Fruit fly (Drosophila melanogaster) whole organism, pupa: ENCODE data around the gene CYLD.

ENCODE experiments used
- CG10348 ChIP-seq: fragments of 200-800 bp; sonication (Bioruptor generic); IDR thresholded peaks from 2 replicates; pipeline ENCODE4 v1.3.6; 2022; ENCODE audit warnings: missing biosample characterization, missing genetic modification characterization
- CG12605 ChIP-seq: fragments of 200-800 bp; sonication (Bioruptor generic); IDR thresholded peaks from 2 replicates; pipeline ENCODE4 v1.3.6; 2022; ENCODE audit warnings: missing biosample characterization, missing genetic modification characterization
- CG13204 ChIP-seq: fragments of 200-800 bp; sonication (Bioruptor generic); optimal IDR thresholded peaks from 2 replicates; lab custom pipeline; 2018; ENCODE audit warnings: missing biosample characterization, mild to moderate bottlenecking, missing genetic modification characterization, moderate library complexity
- CG14655 ChIP-seq: fragments of 200-800 bp; sonication (Bioruptor generic); optimal IDR thresholded peaks from 3 replicates; lab custom pipeline; 2017; ENCODE audit warnings: mild to moderate bottlenecking, missing biosample characterization, missing genetic modification reagents, missing genetic modification characterization
- CG15710 ChIP-seq: fragments of 200-800 bp; sonication (Bioruptor generic); optimal IDR thresholded peaks from 2 replicates; lab custom pipeline; 2018; ENCODE audit warnings: missing biosample characterization, mild to moderate bottlenecking, missing genetic modification characterization, moderate library complexity
- CG17806 ChIP-seq: fragments of 200-800 bp; sonication (Bioruptor generic); optimal IDR thresholded peaks from 2 replicates; lab custom pipeline; 2018; ENCODE audit warnings: missing biosample characterization, mild to moderate bottlenecking, missing genetic modification characterization, moderate library complexity
- CG32121 ChIP-seq: fragments of 200-800 bp; sonication (Bioruptor generic); IDR thresholded peaks from 2 replicates; pipeline ENCODE4 v1.3.6; 2022; ENCODE audit warnings: missing biosample characterization, missing genetic modification characterization
- CG34367 ChIP-seq: fragments of 200-800 bp; sonication (Bioruptor generic); optimal IDR thresholded peaks from 2 replicates; lab custom pipeline; 2018; ENCODE audit warnings: missing biosample characterization, mild to moderate bottlenecking, missing genetic modification characterization
- CG4496 ChIP-seq: fragments of 200-800 bp; sonication (Bioruptor generic); IDR thresholded peaks from 3 replicates; pipeline ENCODE4 v1.3.6; 2022; ENCODE audit warnings: missing biosample characterization, missing genetic modification characterization
- CG8159 ChIP-seq: fragments of 200-800 bp; sonication (Bioruptor generic); optimal IDR thresholded peaks from 3 replicates; lab custom pipeline; 2018; ENCODE audit warnings: missing biosample characterization, mild to moderate bottlenecking, missing genetic modification characterization, moderate library complexity
- CG8301 ChIP-seq: fragments of 200-800 bp; sonication (Bioruptor generic); optimal IDR thresholded peaks from 2 replicates; lab custom pipeline; 2018; ENCODE audit warnings: missing biosample characterization, mild to moderate bottlenecking, missing genetic modification characterization
- CG9948 ChIP-seq: fragments of 200-800 bp; sonication (Bioruptor generic); optimal IDR thresholded peaks from 2 replicates; lab custom pipeline; 2018; ENCODE audit warnings: missing biosample characterization, mild to moderate bottlenecking, missing genetic modification characterization, moderate library complexity
- D1 ChIP-seq: fragments of 200-800 bp; sonication (Bioruptor generic); optimal IDR thresholded peaks from 2 replicates; lab custom pipeline; 2018; ENCODE audit warnings: missing biosample characterization, mild to moderate bottlenecking, missing genetic modification characterization, moderate library complexity
- EcR ChIP-seq: fragments of 200-800 bp; sonication (Bioruptor generic); optimal IDR thresholded peaks from 3 replicates; lab custom pipeline; 2019; ENCODE audit warnings: missing biosample characterization, missing genetic modification characterization, mild to moderate bottlenecking, moderate library complexity, missing genetic modification reagents
- Ets98B ChIP-seq: fragments of 200-800 bp; sonication (Bioruptor generic); IDR thresholded peaks from 2 replicates; pipeline ENCODE4 v1.3.6; 2022; ENCODE audit warnings: missing biosample characterization, missing genetic modification characterization
- Pif1A ChIP-seq: fragments of 200-800 bp; sonication (Bioruptor generic); optimal IDR thresholded peaks from 3 replicates; lab custom pipeline; 2016; ENCODE audit warnings: missing biosample characterization, missing genetic modification characterization
- Pif1B ChIP-seq: fragments of 200-800 bp; sonication (Bioruptor generic); optimal IDR thresholded peaks from 3 replicates; lab custom pipeline; 2016; ENCODE audit warnings: missing biosample characterization, missing genetic modification characterization
- Snoo ChIP-seq: fragments of 200-800 bp; sonication (Bioruptor generic); optimal IDR thresholded peaks from 3 replicates; lab custom pipeline; 2017; ENCODE audit warnings: missing biosample characterization, mild to moderate bottlenecking, missing genetic modification characterization, inconsistent platforms
- fd96Ca ChIP-seq: fragments of 200-800 bp; sonication (Bioruptor generic); IDR thresholded peaks from 3 replicates; pipeline ENCODE4 v1.3.6; 2022; ENCODE audit warnings: missing biosample characterization, missing genetic modification characterization
- gl ChIP-seq: fragments of 200-800 bp; sonication (Bioruptor generic); optimal IDR thresholded peaks from 2 replicates; lab custom pipeline; 2018; ENCODE audit warnings: missing biosample characterization, mild to moderate bottlenecking, missing genetic modification characterization
- rn ChIP-seq: fragments of 200-800 bp; sonication (Bioruptor generic); IDR thresholded peaks from 2 replicates; pipeline ENCODE4 v1.3.6; 2022; ENCODE audit warnings: missing biosample characterization, missing genetic modification characterization

The CYLD gene

DNA sequence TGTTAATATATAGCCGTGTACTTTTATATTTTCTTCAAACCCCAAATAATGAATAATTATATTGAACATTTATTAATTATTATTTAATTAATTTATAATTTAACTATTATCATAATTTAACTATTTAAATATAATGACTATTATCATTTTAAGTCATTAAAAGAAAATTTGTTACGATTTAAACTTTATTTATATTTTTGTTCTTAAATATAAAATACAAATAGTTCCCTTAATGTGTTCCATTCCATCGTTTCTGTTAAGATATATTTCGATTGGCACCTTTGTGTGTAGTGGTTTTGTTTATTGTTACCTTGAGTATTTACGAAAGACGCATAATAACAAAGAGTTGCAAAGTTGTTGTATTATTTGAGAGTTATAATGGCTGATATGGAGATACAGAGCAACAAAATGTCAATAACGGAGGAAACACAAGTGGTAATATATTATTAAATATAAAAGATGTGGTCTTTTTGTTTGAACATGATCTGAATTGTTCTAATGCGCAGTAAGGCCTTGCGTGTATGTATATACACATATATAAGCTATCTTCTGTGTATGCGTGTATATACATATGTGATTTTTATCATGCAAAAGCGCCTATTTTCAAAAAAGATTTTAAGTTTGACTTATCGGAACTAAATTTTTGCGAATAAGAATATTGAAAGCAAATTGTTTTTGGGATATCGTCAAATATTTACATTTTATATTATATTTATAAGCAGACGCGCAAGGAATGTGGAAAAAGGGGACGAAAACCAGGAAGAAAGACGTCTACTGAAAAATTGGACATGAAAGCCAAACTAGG lies 35.6 kb downstream of the CYLD start, which contains the start of gene REPTOR-BP:
TSS of gene REPTOR-BP (plus strand) at position 296 of the 805 bp plus-strand sequence.
- TF ChIP-seq Snoo (peak; percentile 8), CG8301 (tag; lab: Kevin White, UChicago) (no peak)

DNA sequence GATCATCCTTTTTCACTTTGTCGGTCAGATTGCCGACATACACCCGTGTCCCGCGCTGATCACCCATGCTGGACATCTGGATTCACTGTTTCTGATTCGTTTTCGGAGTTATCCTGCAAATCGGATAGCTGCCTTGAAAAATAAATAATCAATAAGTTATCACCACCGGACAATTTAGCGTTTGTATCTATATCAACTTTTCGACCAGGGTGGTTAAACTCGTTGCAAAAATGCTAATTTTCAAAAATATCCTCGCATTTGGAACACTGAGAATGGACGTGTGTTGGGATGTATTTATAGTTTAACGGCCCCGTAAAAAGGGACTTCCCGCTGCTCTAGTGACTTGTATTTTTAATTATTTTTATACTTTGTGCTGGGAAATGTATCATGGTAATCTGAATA lies 36.3 kb downstream of the CYLD start, which contains the start of gene Rsf1:
TSS of gene Rsf1 (minus strand) at position 212 of the 402 bp plus-strand sequence.
- TF ChIP-seq CG17806 (tag; lab: Kevin White, UChicago) (no peak), CG4496 (GFP tag; lab: Robert Waterston, UW) (no peak), CG13204 (no peak), CG15710 (tag; lab: Kevin White, UChicago) (peak; percentile 8)

DNA sequence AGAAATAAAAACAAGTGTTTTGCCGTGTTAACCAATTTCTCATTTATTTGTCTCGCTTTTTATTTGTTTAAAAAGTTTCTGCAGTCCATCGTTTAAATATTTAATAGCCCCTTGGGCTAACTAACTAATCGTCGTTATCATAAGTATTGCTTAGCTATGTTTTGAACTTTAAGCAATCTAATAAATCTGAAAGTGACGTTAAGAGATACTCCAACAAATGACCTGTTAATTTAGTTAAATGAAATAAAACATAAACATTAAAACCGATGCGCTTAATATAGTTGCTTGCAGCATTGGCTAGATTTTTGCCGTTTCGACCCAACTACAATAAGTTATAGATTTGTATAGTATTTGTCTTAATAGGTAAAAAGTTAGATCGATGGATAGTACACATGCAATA lies 37.9 kb downstream of the CYLD start:
- TF ChIP-seq CG15710 (tag; lab: Kevin White, UChicago), result no peak
- no peak for TF ChIP-seq CG8301 (tag; lab: Kevin White, UChicago)
- no peak for TF ChIP-seq CG12605 (GFP tag; lab: Robert Waterston, UW)
- TF ChIP-seq gl (tag; lab: Kevin White, UChicago), result no peak
- TF ChIP-seq CG13204, result no peak
- no peak for TF ChIP-seq CG14655 (GFP tag; lab: Kevin White, UChicago)
- no peak for TF ChIP-seq D1 (tag; lab: Kevin White, UChicago)
- TF ChIP-seq CG32121, result no peak
- no peak for TF ChIP-seq CG10348 (GFP tag; lab: Robert Waterston, UW)
- no peak for TF ChIP-seq Pif1A (GFP tag; lab: Kevin White, UChicago)
- no peak for TF ChIP-seq rn (GFP tag; lab: Robert Waterston, UW)
- no peak for TF ChIP-seq EcR (GFP tag; lab: Kevin White, UChicago)
- TF ChIP-seq CG34367, result no peak
- no peak for TF ChIP-seq Snoo
- no peak for TF ChIP-seq CG9948
- no peak for TF ChIP-seq CG8159 (tag; lab: Kevin White, UChicago)
- no peak for TF ChIP-seq CG4496 (GFP tag; lab: Robert Waterston, UW)
- TF ChIP-seq Ets98B (GFP tag; lab: Robert Waterston, UW), result no peak
- TF ChIP-seq CG17806 (tag; lab: Kevin White, UChicago), result no peak
- TF ChIP-seq Pif1B, result no peak
- TF ChIP-seq, all 21 proteins: peak for 0

DNA sequence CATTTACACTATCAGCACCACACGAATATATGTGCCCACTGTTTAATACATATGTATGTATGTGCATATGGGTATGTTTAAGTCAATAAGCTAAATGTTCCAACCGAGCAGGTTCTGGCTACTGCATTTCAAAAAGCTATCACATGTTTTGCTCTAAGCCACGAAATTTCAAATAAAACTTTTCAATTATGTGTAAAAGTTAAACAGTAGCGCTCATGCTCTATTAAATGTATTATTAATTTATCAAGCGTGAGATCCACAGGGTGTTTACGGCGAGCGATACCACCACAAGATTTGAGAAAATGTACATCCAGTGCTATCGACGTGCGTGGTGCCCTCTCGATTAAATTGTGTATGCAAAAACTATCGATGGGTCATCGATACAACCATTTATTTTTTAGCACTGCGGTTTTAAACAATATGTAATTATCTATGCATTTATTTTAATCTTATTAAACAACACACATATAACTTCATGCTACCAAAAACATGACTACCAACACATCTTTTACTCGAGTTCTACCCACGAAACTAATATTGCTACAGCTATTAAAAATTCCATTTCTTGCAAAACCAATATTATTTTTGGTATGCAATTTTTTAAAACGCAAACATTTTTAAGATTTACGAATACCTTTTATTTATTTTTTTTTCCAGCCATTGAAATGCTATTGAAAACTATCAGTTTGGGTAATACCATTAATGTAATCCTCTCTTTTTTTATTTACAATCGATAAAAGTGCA lies 38.7 kb downstream of the CYLD start, which contains the start of gene Pten:
TSS of gene Pten (minus strand) at position 300 of the 744 bp plus-strand sequence.
- TF ChIP-seq CG15710 (tag; lab: Kevin White, UChicago) (peak; percentile 23), CG10348 (GFP tag; lab: Robert Waterston, UW) (no peak), rn (GFP tag; lab: Robert Waterston, UW) (no peak), CG32121 (peak; percentile 64), CG13204 (no peak), Snoo (peak; percentile 16), CG17806 (tag; lab: Kevin White, UChicago) (peak; percentile 49), Pif1B (peak; percentile 14), D1 (tag; lab: Kevin White, UChicago) (no peak), CG34367 (no peak), CG4496 (GFP tag; lab: Robert Waterston, UW) (no peak), CG12605 (GFP tag; lab: Robert Waterston, UW) (peak; percentile 74; the same call in 1 of the 2 replicates), CG14655 (GFP tag; lab: Kevin White, UChicago) (no peak), EcR (GFP tag; lab: Kevin White, UChicago) (no peak), Pif1A (GFP tag; lab: Kevin White, UChicago) (peak; percentile 53), Ets98B (GFP tag; lab: Robert Waterston, UW) (no peak; the same call in 1 of the 2 replicates), gl (tag; lab: Kevin White, UChicago) (no peak), CG9948 (peak; percentile 55), CG8301 (tag; lab: Kevin White, UChicago) (peak; percentile 60), CG8159 (tag; lab: Kevin White, UChicago) (no peak), fd96Ca (GFP tag; lab: Robert Waterston, UW) (no peak)

DNA sequence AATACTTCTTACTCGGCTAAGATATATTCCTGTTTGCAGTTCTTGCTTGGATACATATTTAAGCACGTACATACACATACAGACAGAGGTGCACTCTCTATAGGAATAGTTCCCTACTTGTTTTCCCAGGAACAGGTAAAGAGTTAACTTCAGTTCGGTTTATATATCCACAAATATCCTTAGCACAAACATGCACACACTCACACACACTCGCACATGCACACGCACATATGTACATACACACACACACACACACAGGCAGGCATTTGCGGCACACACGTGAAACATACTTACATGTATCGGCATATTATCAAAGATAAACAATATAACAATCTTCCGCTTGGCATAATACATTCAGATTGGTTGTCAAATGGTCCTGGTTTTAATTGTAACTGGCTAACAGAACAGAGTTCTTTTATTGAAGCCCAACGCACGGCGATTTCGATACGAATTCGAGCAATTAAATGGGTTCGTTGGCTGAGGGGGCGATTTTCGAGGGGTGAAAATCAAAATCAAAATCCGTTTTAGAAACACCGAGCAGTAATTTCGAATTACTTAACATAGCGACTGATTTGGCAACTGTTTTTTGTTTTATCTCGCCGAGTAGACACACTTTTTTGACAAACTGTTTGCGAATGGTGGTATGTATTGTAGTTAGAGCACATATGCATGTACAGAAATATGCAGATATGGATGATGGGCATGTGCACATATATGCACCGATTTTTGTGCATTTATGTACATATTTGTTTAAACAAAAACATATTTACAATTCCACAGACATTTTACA lies 39.5 kb downstream of the CYLD start:
- TF ChIP-seq CG8159 (tag; lab: Kevin White, UChicago) (no peak), CG9948 (no peak), Pif1B (no peak), CG10348 (GFP tag; lab: Robert Waterston, UW) (no peak), CG14655 (GFP tag; lab: Kevin White, UChicago) (no peak), CG8301 (tag; lab: Kevin White, UChicago) (no peak), EcR (GFP tag; lab: Kevin White, UChicago) (no peak), CG15710 (tag; lab: Kevin White, UChicago) (no peak), CG4496 (GFP tag; lab: Robert Waterston, UW) (no peak; the same call in 2 of the 3 replicates), Snoo (no peak), D1 (tag; lab: Kevin White, UChicago) (no peak), CG13204 (no peak), fd96Ca (GFP tag; lab: Robert Waterston, UW) (no peak), Ets98B (GFP tag; lab: Robert Waterston, UW) (no peak), CG12605 (GFP tag; lab: Robert Waterston, UW) (no peak), rn (GFP tag; lab: Robert Waterston, UW) (no peak), gl (tag; lab: Kevin White, UChicago) (no peak), CG32121 (no peak), CG17806 (tag; lab: Kevin White, UChicago) (no peak), Pif1A (GFP tag; lab: Kevin White, UChicago) (no peak)
